Worm (Caenorhabditis elegans): ENCODE data around the gene srlf-5.

DNA sequence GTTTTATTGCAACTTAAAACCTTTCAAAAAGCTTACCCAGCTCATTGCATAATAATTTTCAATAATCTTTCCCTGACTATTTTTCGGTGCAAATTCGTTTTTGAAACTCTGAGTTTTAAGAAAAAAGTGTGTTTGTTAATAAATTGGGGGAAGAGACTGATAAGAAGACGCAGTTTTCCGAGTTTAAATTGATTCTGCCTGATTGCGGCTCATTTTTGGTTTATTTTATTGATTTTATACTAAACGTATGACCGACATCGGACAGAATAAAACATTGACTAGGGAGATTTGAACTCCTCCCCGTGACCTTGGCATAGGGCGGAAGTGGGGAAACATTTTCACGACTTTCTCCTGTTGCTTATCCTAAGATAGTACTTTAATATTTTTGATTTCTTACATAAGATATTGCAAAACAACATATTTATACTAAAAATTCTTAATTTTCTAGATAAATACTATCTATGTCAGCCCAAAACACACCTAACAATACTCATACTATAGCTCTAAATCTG lies 30.1 kb downstream of the srlf-5 start, which contains the start of gene K08D8.7:
- no peak for TF ChIP-seq nhr-25 (tag; optimal IDR thresholded peaks at IDR 0.05)
- no peak for TF ChIP-seq ama-1 (optimal IDR thresholded peaks at IDR 0.05)
- no peak for TF ChIP-seq nhr-12 (tag; optimal IDR thresholded peaks at IDR 0.05)
- no peak for TF ChIP-seq sea-2 (GFP tag; optimal IDR thresholded peaks at IDR 0.05)
- TF ChIP-seq nhr-237 (tag; optimal IDR thresholded peaks at IDR 0.05) = no peak
- TF ChIP-seq unc-62 (GFP tag; optimal IDR thresholded peaks at IDR 0.05) = no peak
- no peak for TF ChIP-seq nhr-67 (tag; optimal IDR thresholded peaks at IDR 0.05)
- TF ChIP-seq nhr-43 (tag; optimal IDR thresholded peaks at IDR 0.05; ENCODE audit: poor library complexity, severe bottlenecking) = no peak

Data from whole organism, L3 larva.